Fruit fly (Drosophila melanogaster) whole organism, embryonic: ENCODE measurements around the gene CG32751.
A peak's percentile ranks its signal among the peaks of the same experiment; 100 is the strongest.

Source experiments
- Antp ChIP-seq: fragments of 200-800 bp; sonication (Bioruptor generic); optimal IDR thresholded peaks from 3 replicates; lab custom pipeline; 2016; ENCODE audit warnings: missing biosample characterization, missing genetic modification characterization
- CG10209 ChIP-seq: fragments of 200-800 bp; sonication (Bioruptor generic); optimal IDR thresholded peaks from 3 replicates; lab custom pipeline; 2017; ENCODE audit warnings: missing biosample characterization, mild to moderate bottlenecking, missing genetic modification characterization, missing genetic modification reagents
- CG11247 ChIP-seq: fragments of 200-800 bp; sonication (Bioruptor generic); IDR thresholded peaks from 2 replicates; pipeline ENCODE4 v1.3.6; 2022; ENCODE audit warnings: missing biosample characterization, missing genetic modification characterization
- CG13287 ChIP-seq: fragments of 200-800 bp; sonication (Bioruptor generic); IDR thresholded peaks from 2 replicates; pipeline ENCODE4 v1.3.6; 2022; ENCODE audit warnings: missing biosample characterization, missing genetic modification characterization; ENCODE audit not compliant: partially characterized antibody
- CG13296 ChIP-seq: fragments of 200-800 bp; sonication (Bioruptor generic); optimal IDR thresholded peaks from 3 replicates; lab custom pipeline; 2018; ENCODE audit warnings: missing biosample characterization, mild to moderate bottlenecking, missing genetic modification characterization
- CG13424 ChIP-seq: fragments of 200-800 bp; sonication (Bioruptor generic); optimal IDR thresholded peaks from 2 replicates; lab custom pipeline; 2019; ENCODE audit warnings: missing biosample characterization, mild to moderate bottlenecking, missing genetic modification characterization, moderate library complexity
- CG17328 ChIP-seq: fragments of 200-800 bp; sonication (Bioruptor generic); IDR thresholded peaks from 2 replicates; pipeline ENCODE4 v1.3.6; 2022; ENCODE audit warnings: missing biosample characterization, missing genetic modification characterization
- CG18011 ChIP-seq: fragments of 200-800 bp; sonication (Bioruptor generic); optimal IDR thresholded peaks from 2 replicates; lab custom pipeline; 2017; ENCODE audit warnings: missing biosample characterization, missing genetic modification characterization, mild to moderate bottlenecking, moderate library complexity, missing genotype
- CG2889 ChIP-seq: fragments of 200-800 bp; sonication (Bioruptor generic); IDR thresholded peaks from 3 replicates; pipeline ENCODE4 v1.3.6; 2022; ENCODE audit warnings: missing biosample characterization, missing genetic modification characterization
- CG31441 ChIP-seq: fragments of 200-800 bp; sonication (Bioruptor generic); IDR thresholded peaks from 2 replicates; pipeline ENCODE4 v1.3.6; 2022; ENCODE audit warnings: missing biosample characterization, missing genetic modification characterization
- CG34422 ChIP-seq: fragments of 200-800 bp; sonication (Bioruptor generic); IDR thresholded peaks from 3 replicates; pipeline ENCODE4 v1.3.6; 2022; ENCODE audit warnings: missing biosample characterization, missing genetic modification characterization
- CG3726 ChIP-seq: fragments of 200-800 bp; sonication (Bioruptor generic); IDR thresholded peaks from 3 replicates; pipeline ENCODE4, ENCODE4 v1.3.6; 2022; ENCODE audit warnings: missing biosample characterization, missing genetic modification characterization
- CG6689 ChIP-seq: fragments of 200-800 bp; sonication (Bioruptor generic); IDR thresholded peaks from 2 replicates; pipeline ENCODE4 v1.3.6; 2022; ENCODE audit warnings: missing biosample characterization, missing genetic modification characterization
- CG8089 ChIP-seq: fragments of 200-800 bp; sonication (Bioruptor generic); optimal IDR thresholded peaks from 3 replicates; lab custom pipeline; 2016; ENCODE audit warnings: missing biosample characterization, missing genetic modification characterization
- CG9817 ChIP-seq: fragments of 200-800 bp; sonication (Bioruptor generic); optimal IDR thresholded peaks from 2 replicates; lab custom pipeline; 2018; ENCODE audit warnings: missing biosample characterization, mild to moderate bottlenecking, missing genetic modification characterization, moderate library complexity
- CG9876 ChIP-seq: fragments of 200-800 bp; sonication (Bioruptor generic); optimal IDR thresholded peaks from 2 replicates; lab custom pipeline; 2016; ENCODE audit warnings: missing biosample characterization, missing genetic modification characterization
- CG9932 ChIP-seq: fragments of 200-800 bp; sonication (Bioruptor generic); IDR thresholded peaks from 2 replicates; pipeline ENCODE4 v1.3.6; 2022; ENCODE audit warnings: missing biosample characterization, missing genetic modification characterization
- Chrac-16 ChIP-seq: fragments of 200-800 bp; sonication (Bioruptor generic); optimal IDR thresholded peaks from 3 replicates; lab custom pipeline; 2016; ENCODE audit warnings: missing biosample characterization, missing genetic modification characterization
- CrebB ChIP-seq: fragments of 200-800 bp; sonication (Bioruptor generic); optimal IDR thresholded peaks from 3 replicates; lab custom pipeline; 2018; ENCODE audit warnings: missing biosample characterization, mild to moderate bottlenecking, missing genetic modification characterization
- Dbx ChIP-seq: fragments of 200-800 bp; sonication (Bioruptor generic); IDR thresholded peaks from 3 replicates; pipeline ENCODE4 v1.3.6; 2022; ENCODE audit warnings: missing biosample characterization, missing genetic modification characterization
- E2f2 ChIP-seq: fragments of 200-800 bp; sonication (Bioruptor generic); IDR thresholded peaks from 2 replicates; pipeline ENCODE4 v1.3.6; 2022; ENCODE audit warnings: missing biosample characterization, missing genetic modification characterization
- Ets65A ChIP-seq: fragments of 200-800 bp; sonication (Bioruptor generic); peaks from one replicate; lab custom pipeline; 2016; ENCODE audit warnings: missing biosample characterization, missing genetic modification characterization
- Fer1 ChIP-seq: fragments of 200-800 bp; sonication (Bioruptor generic); optimal IDR thresholded peaks from 2 replicates; lab custom pipeline; 2017; ENCODE audit warnings: missing biosample characterization, mild to moderate bottlenecking, missing genetic modification characterization
- Gug ChIP-seq: fragments of 200-800 bp; sonication (Bioruptor generic); IDR thresholded peaks from 4 replicates; pipeline ENCODE4 v1.3.6; 2022; ENCODE audit warnings: missing biosample characterization, missing genetic modification characterization
- HLH54F ChIP-seq: fragments of 200-800 bp; sonication (Bioruptor generic); optimal IDR thresholded peaks from 3 replicates; lab custom pipeline; 2016; ENCODE audit warnings: missing biosample characterization, missing genetic modification characterization
- Hsf ChIP-seq: fragments of 200-800 bp; sonication (Bioruptor generic); optimal IDR thresholded peaks from 3 replicates; lab custom pipeline; 2016; ENCODE audit warnings: missing biosample characterization, missing genetic modification characterization
- Max ChIP-seq: fragments of 200-800 bp; sonication (Bioruptor generic); optimal IDR thresholded peaks from 2 replicates; lab custom pipeline; 2016; ENCODE audit warnings: missing biosample characterization, mild to moderate bottlenecking, missing genetic modification characterization
- Meics ChIP-seq: fragments of 200-800 bp; sonication (Bioruptor generic); optimal IDR thresholded peaks from 2 replicates; lab custom pipeline; 2017; ENCODE audit warnings: missing biosample characterization, mild to moderate bottlenecking, missing genetic modification characterization
- Mrtf ChIP-seq: fragments of 200-800 bp; sonication (Bioruptor generic); IDR thresholded peaks from 3 replicates; pipeline ENCODE4 v1.3.6; 2022; ENCODE audit warnings: missing biosample characterization, missing genetic modification characterization
- Optix ChIP-seq: fragments of 200-800 bp; sonication (Bioruptor generic); IDR thresholded peaks from 3 replicates; pipeline ENCODE4 v1.3.6; 2022; ENCODE audit warnings: missing biosample characterization, missing genetic modification characterization
- Ptx1 ChIP-seq: fragments of 200-800 bp; sonication (Bioruptor generic); IDR thresholded peaks from 2 replicates; pipeline ENCODE4 v1.3.6; 2022; ENCODE audit warnings: missing biosample characterization, missing genetic modification characterization
- Xbp1 ChIP-seq: fragments of 200-800 bp; sonication (Bioruptor generic); optimal IDR thresholded peaks from 3 replicates; lab custom pipeline; 2016; ENCODE audit warnings: missing biosample characterization, mild to moderate bottlenecking, missing genetic modification characterization
- ase ChIP-seq: fragments of 200-800 bp; sonication (Bioruptor generic); IDR thresholded peaks from 3 replicates; pipeline ENCODE4 v1.3.6; 2022; ENCODE audit warnings: missing biosample characterization, missing genetic modification characterization
- cato ChIP-seq: fragments of 200-800 bp; sonication (Bioruptor generic); optimal IDR thresholded peaks from 2 replicates; lab custom pipeline; 2016; ENCODE audit warnings: missing biosample characterization, missing genetic modification characterization, borderline replicate concordance
- danr ChIP-seq: fragments of 200-800 bp; sonication (Bioruptor generic); IDR thresholded peaks from 2 replicates; pipeline ENCODE4 v1.3.6; 2022; ENCODE audit warnings: missing biosample characterization, missing genetic modification characterization
- dysf ChIP-seq: fragments of 200-800 bp; sonication (Bioruptor generic); IDR thresholded peaks from 3 replicates; pipeline ENCODE4 v1.3.6; 2022; ENCODE audit warnings: missing biosample characterization, missing genetic modification characterization
- fd96Cb ChIP-seq: fragments of 200-800 bp; sonication (Bioruptor generic); optimal IDR thresholded peaks from 2 replicates; lab custom pipeline; 2018; ENCODE audit warnings: missing biosample characterization, mild to moderate bottlenecking, missing genetic modification characterization, moderate library complexity
- fu2 ChIP-seq: fragments of 200-800 bp; sonication (Bioruptor generic); optimal IDR thresholded peaks from 2 replicates; lab custom pipeline; 2016; ENCODE audit warnings: missing biosample characterization, missing genetic modification characterization
- gro ChIP-seq: fragments of 200-800 bp; sonication (Bioruptor generic); optimal IDR thresholded peaks from 2 replicates; lab custom pipeline; 2016; ENCODE audit warnings: missing biosample characterization, missing genetic modification characterization
- lab ChIP-seq: fragments of 200-800 bp; sonication (Bioruptor generic); optimal IDR thresholded peaks from 3 replicates; lab custom pipeline; 2017; ENCODE audit warnings: missing biosample characterization, missing genetic modification characterization, mild to moderate bottlenecking, moderate library complexity, missing genetic modification reagents
- lola ChIP-seq, 3 experiments: fragments of >200 bp in 2 of 3; fragments of 200-800 bp in 1 of 3; sonication (Bioruptor generic) in 1 of 3; optimal IDR thresholded peaks; 2 replicates each; lab custom pipeline; 2017 to 2019; ENCODE audit warnings: missing biosample characterization in 3 of 3, missing genetic modification characterization in 3 of 3, mild to moderate bottlenecking in 1 of 3, moderate library complexity in 1 of 3
- mam ChIP-seq: fragments of 200-800 bp; sonication (Bioruptor generic); optimal IDR thresholded peaks from 3 replicates; lab custom pipeline; 2016; ENCODE audit warnings: missing biosample characterization, missing genetic modification characterization
- nerfin-1 ChIP-seq: fragments of 200-800 bp; sonication (Bioruptor generic); optimal IDR thresholded peaks from 3 replicates; lab custom pipeline; 2019; ENCODE audit warnings: missing biosample characterization, mild to moderate bottlenecking, missing genetic modification characterization, moderate library complexity
- onecut ChIP-seq: fragments of 200-800 bp; sonication (Bioruptor generic); IDR thresholded peaks from 2 replicates; pipeline ENCODE4 v1.3.6; 2022; ENCODE audit warnings: missing biosample characterization, missing genetic modification characterization
- rib ChIP-seq: fragments of 200-800 bp; sonication (Bioruptor generic); IDR thresholded peaks from 2 replicates; pipeline ENCODE4 v1.3.6; 2022; ENCODE audit warnings: missing biosample characterization, missing genetic modification characterization
- slbo ChIP-seq: fragments of 200-800 bp; sonication (Bioruptor generic); IDR thresholded peaks from 2 replicates; pipeline ENCODE4 v1.3.6; 2022; ENCODE audit warnings: missing biosample characterization, missing genetic modification characterization
- sob ChIP-seq: fragments of 200-800 bp; sonication (Bioruptor generic); IDR thresholded peaks from 2 replicates; pipeline ENCODE4 v1.3.6; 2022; ENCODE audit warnings: missing biosample characterization, missing genetic modification characterization
- sug ChIP-seq: fragments of 200-800 bp; optimal IDR thresholded peaks from 2 replicates; lab custom pipeline; 2019; ENCODE audit warnings: missing biosample characterization, mild to moderate bottlenecking, missing genetic modification characterization, moderate library complexity
- tin ChIP-seq: fragments of 200-800 bp; sonication (Bioruptor generic); optimal IDR thresholded peaks from 3 replicates; lab custom pipeline; 2016; ENCODE audit warnings: missing biosample characterization, missing genetic modification characterization
- vfl ChIP-seq: fragments of 200-800 bp; sonication (Bioruptor generic); optimal IDR thresholded peaks from 2 replicates; lab custom pipeline; 2016; ENCODE audit warnings: missing biosample characterization, missing genetic modification characterization
- zf30C ChIP-seq: fragments of 200-800 bp; sonication (Bioruptor generic); optimal IDR thresholded peaks from 3 replicates; lab custom pipeline; 2018; ENCODE audit warnings: missing biosample characterization, mild to moderate bottlenecking, missing genetic modification characterization

The CG32751 gene

dm6 chrX:6179428-6179827 is 19.0 kb downstream of the CG32751 start (continued):
- TF ChIP-seq CG11247 (GFP tag; lab: Robert Waterston, UW) (peak; percentile 55), Dbx (0 out of 3 replicates have a peak, but pooled peaks have one; percentile 45), slbo (GFP tag; lab: Robert Waterston, UW) (peak; percentile 49), nerfin-1 (tag; lab: Kevin White, UChicago) (no peak), Hsf (GFP tag; lab: Kevin White, UChicago) (peak; percentile 15), CG18011 (peak; percentile 14), CG31441 (GFP tag; lab: Robert Waterston, UW) (0 out of 2 replicates have a peak, but pooled peaks have one; percentile 30), Mrtf (0 out of 3 replicates have a peak, but pooled peaks have one; percentile 39), gro (GFP tag; lab: Kevin White, UChicago) (peak; percentile 27), CG6689 (GFP tag; lab: Robert Waterston, UW) (peak; percentile 38; the same call in 1 of the 2 replicates), Optix (GFP tag; lab: Robert Waterston, UW) (0 out of 3 replicates have a peak, but pooled peaks have one; percentile 32), vfl (no peak), CG13296 (GFP tag; lab: Kevin White, UChicago) (peak; percentile 36), CG34422 (GFP tag; lab: Robert Waterston, UW) (0 out of 3 replicates have a peak, but pooled peaks have one; percentile 23), CG17328 (peak; percentile 49), Meics (peak; percentile 43), CG13424 (tag; lab: Kevin White, UChicago) (peak; percentile 27), CG8089 (GFP tag; lab: Kevin White, UChicago) (no peak), fu2 (GFP tag; lab: Kevin White, UChicago) (no peak), HLH54F (GFP tag; lab: Kevin White, UChicago) (peak; percentile 29), CG9876 (GFP tag; lab: Kevin White, UChicago) (no peak), Ptx1 (GFP tag; lab: Robert Waterston, UW) (peak; percentile 58; the same call in 1 of the 2 replicates), Gug (GFP tag; lab: Robert Waterston, UW) (peak; percentile 39; the same call in 2 of the 4 replicates), tin (GFP tag; lab: Kevin White, UChicago) (peak; percentile 45), mam (GFP tag; lab: Kevin White, UChicago) (peak; percentile 59), CG9932 (GFP tag; lab: Robert Waterston, UW) (peak; percentile 46), lola (GFP tag; optimal IDR thresholded peaks at IDR 0.05; lab: Kevin White, UChicago) (no peak), Xbp1 (GFP tag; lab: Kevin White, UChicago) (peak; percentile 36), Max (GFP tag; lab: Kevin White, UChicago) (no peak), zf30C (GFP tag; lab: Kevin White, UChicago) (no peak), danr (GFP tag; lab: Robert Waterston, UW) (0 out of 2 replicates have a peak, but pooled peaks have one; percentile 30), lab (GFP tag; lab: Kevin White, UChicago) (peak; percentile 63), fd96Cb (peak; percentile 23), CG3726 (GFP tag; lab: Robert Waterston, UW) (0 out of 3 replicates have a peak, but pooled peaks have one; percentile 37), Antp (GFP tag; lab: Kevin White, UChicago) (peak; percentile 52), Chrac-16 (GFP tag; lab: Kevin White, UChicago) (peak; percentile 9), E2f2 (GFP tag; lab: Robert Waterston, UW) (0 out of 2 replicates have a peak, but pooled peaks have one; percentile 10), onecut (GFP tag; lab: Robert Waterston, UW) (peak; percentile 32; the same call in 1 of the 2 replicates), dysf (GFP tag; lab: Robert Waterston, UW) (peak; percentile 55), CG2889 (GFP tag; lab: Robert Waterston, UW) (0 out of 3 replicates have a peak, but pooled peaks have one; percentile 27), cato (GFP tag; lab: Kevin White, UChicago) (no peak), Fer1 (GFP tag; lab: Kevin White, UChicago) (peak; percentile 55), sug (no peak), CG13287 (GFP tag; lab: Robert Waterston, UW) (no peak), ase (GFP tag; lab: Robert Waterston, UW) (0 out of 3 replicates have a peak, but pooled peaks have one; percentile 11), CG10209 (GFP tag; lab: Kevin White, UChicago) (peak; percentile 12), CG9817 (tag; lab: Kevin White, UChicago) (peak; percentile 13), CrebB (tag; lab: Kevin White, UChicago) (no peak), Ets65A (GFP tag; lab: Kevin White, UChicago) (peak; percentile 90), rib (no peak), sob (GFP tag; lab: Robert Waterston, UW) (peak; percentile 41; the same call in 1 of the 2 replicates)
